Fruit fly (Drosophila melanogaster) whole organism, embryonic: ENCODE data around the gene CSN5.

Source experiments
- C15 ChIP-seq: fragments of 200-800 bp; sonication (Bioruptor generic); IDR thresholded peaks from 3 replicates; pipeline ENCODE4 v1.3.6; 2022; ENCODE audit warnings: missing biosample characterization, missing genetic modification characterization
- CG10209 ChIP-seq: fragments of 200-800 bp; sonication (Bioruptor generic); optimal IDR thresholded peaks from 3 replicates; lab custom pipeline; 2017; ENCODE audit warnings: missing biosample characterization, mild to moderate bottlenecking, missing genetic modification characterization, missing genetic modification reagents
- CG10959 ChIP-seq: fragments of 200-800 bp; sonication (Bioruptor generic); IDR thresholded peaks from 2 replicates; pipeline ENCODE4 v1.3.6; 2022; ENCODE audit warnings: missing biosample characterization, missing genetic modification characterization
- CG10979 ChIP-seq: fragments of 200-800 bp; sonication (Bioruptor generic); optimal IDR thresholded peaks from 2 replicates; lab custom pipeline; 2018; ENCODE audit warnings: missing biosample characterization, mild to moderate bottlenecking, missing genetic modification characterization, moderate library complexity
- CG11560 ChIP-seq: fragments of 200-800 bp; sonication (Bioruptor generic); IDR thresholded peaks from 3 replicates; pipeline ENCODE4 v1.3.6; 2022; ENCODE audit warnings: missing biosample characterization, missing genetic modification characterization
- CG13775 ChIP-seq: fragments of 200-800 bp; sonication (Bioruptor generic); optimal IDR thresholded peaks from 3 replicates; lab custom pipeline; 2017; ENCODE audit warnings: missing biosample characterization, mild to moderate bottlenecking, missing genetic modification characterization
- CG16813 ChIP-seq: fragments of 200-800 bp; sonication (Bioruptor generic); IDR thresholded peaks from 3 replicates; pipeline ENCODE4 v1.3.6; 2022; ENCODE audit warnings: missing biosample characterization, missing genetic modification characterization; ENCODE audit not compliant: partially characterized antibody
- CG17328 ChIP-seq: fragments of 200-800 bp; sonication (Bioruptor generic); IDR thresholded peaks from 2 replicates; pipeline ENCODE4 v1.3.6; 2022; ENCODE audit warnings: missing biosample characterization, missing genetic modification characterization
- CG17385 ChIP-seq: fragments of 200-800 bp; sonication (Bioruptor generic); optimal IDR thresholded peaks from 3 replicates; lab custom pipeline; 2018; ENCODE audit warnings: missing biosample characterization, mild to moderate bottlenecking, missing genetic modification characterization
- CG18262 ChIP-seq: fragments of 200-800 bp; optimal IDR thresholded peaks from 3 replicates; lab custom pipeline; 2019; ENCODE audit warnings: missing biosample characterization, mild to moderate bottlenecking, missing genetic modification characterization, moderate library complexity
- CG2120 ChIP-seq: fragments of 200-800 bp; sonication (Bioruptor generic); optimal IDR thresholded peaks from 3 replicates; lab custom pipeline; 2016; ENCODE audit warnings: missing biosample characterization, missing genetic modification characterization
- CG2678 ChIP-seq: fragments of 200-800 bp; sonication (Bioruptor generic); optimal IDR thresholded peaks from 3 replicates; lab custom pipeline; 2019; ENCODE audit warnings: missing biosample characterization, mild to moderate bottlenecking, missing genetic modification characterization, moderate library complexity
- CG31224 ChIP-seq: fragments of 200-800 bp; sonication (Bioruptor generic); IDR thresholded peaks from 2 replicates; pipeline ENCODE4 v1.3.6; 2022; ENCODE audit warnings: missing biosample characterization, missing genetic modification characterization
- CG42726 ChIP-seq: fragments of 200-800 bp; sonication (Bioruptor generic); IDR thresholded peaks from 2 replicates; pipeline ENCODE4 v1.3.6; 2022; ENCODE audit warnings: missing biosample characterization, missing genetic modification characterization; ENCODE audit not compliant: partially characterized antibody
- CG4820 ChIP-seq: fragments of 200-800 bp; sonication (Bioruptor generic); optimal IDR thresholded peaks from 3 replicates; lab custom pipeline; 2016; ENCODE audit warnings: missing biosample characterization, missing genetic modification characterization
- CG7928 ChIP-seq: fragments of 200-800 bp; sonication (Bioruptor generic); optimal IDR thresholded peaks from 2 replicates; lab custom pipeline; 2017; ENCODE audit warnings: missing biosample characterization, mild to moderate bottlenecking, missing genetic modification characterization
- CG8388 ChIP-seq: fragments of 200-800 bp; sonication (Bioruptor generic); optimal IDR thresholded peaks from 2 replicates; lab custom pipeline; 2019; ENCODE audit warnings: missing biosample characterization, mild to moderate bottlenecking, missing genetic modification characterization, moderate library complexity
- CG9817 ChIP-seq: fragments of 200-800 bp; sonication (Bioruptor generic); optimal IDR thresholded peaks from 2 replicates; lab custom pipeline; 2018; ENCODE audit warnings: missing biosample characterization, mild to moderate bottlenecking, missing genetic modification characterization, moderate library complexity
- CG9932 ChIP-seq: fragments of 200-800 bp; sonication (Bioruptor generic); IDR thresholded peaks from 2 replicates; pipeline ENCODE4 v1.3.6; 2022; ENCODE audit warnings: missing biosample characterization, missing genetic modification characterization
- CrebB ChIP-seq: fragments of 200-800 bp; sonication (Bioruptor generic); optimal IDR thresholded peaks from 3 replicates; lab custom pipeline; 2018; ENCODE audit warnings: missing biosample characterization, mild to moderate bottlenecking, missing genetic modification characterization
- Dad ChIP-seq: fragments of 200-800 bp; sonication (Bioruptor generic); optimal IDR thresholded peaks from 3 replicates; lab custom pipeline; 2016; ENCODE audit warnings: missing biosample characterization, missing genetic modification characterization
- HmgD ChIP-seq: fragments of 200-800 bp; sonication (Bioruptor generic); optimal IDR thresholded peaks from 3 replicates; lab custom pipeline; 2016; ENCODE audit warnings: missing biosample characterization, missing genetic modification characterization
- Lhr ChIP-seq: fragments of 200-800 bp; sonication (Bioruptor generic); optimal IDR thresholded peaks from 3 replicates; lab custom pipeline; 2017; ENCODE audit warnings: mild to moderate bottlenecking, missing biosample characterization, missing genetic modification reagents, missing genetic modification characterization
- Med ChIP-seq: fragments of 200-800 bp; sonication (Bioruptor generic); peaks from one replicate; lab custom pipeline; 2016; ENCODE audit warnings: missing biosample characterization, missing genetic modification characterization, mild to moderate bottlenecking, inconsistent platforms, moderate library complexity
- PHDP ChIP-seq: fragments of 200-800 bp; sonication (Bioruptor generic); optimal IDR thresholded peaks from 3 replicates; lab custom pipeline; 2018; ENCODE audit warnings: missing biosample characterization, mild to moderate bottlenecking, missing genetic modification characterization, moderate library complexity
- Ravus ChIP-seq: fragments of 200-800 bp; sonication (Bioruptor generic); IDR thresholded peaks from 2 replicates; pipeline ENCODE4 v1.3.6; 2022; ENCODE audit warnings: missing biosample characterization, missing genetic modification characterization
- Sox100B ChIP-seq: fragments of 200-800 bp; sonication (Bioruptor generic); optimal IDR thresholded peaks from 3 replicates; lab custom pipeline; 2018; ENCODE audit warnings: missing biosample characterization, mild to moderate bottlenecking, missing genetic modification characterization
- Sry-β ChIP-seq: fragments of 200-800 bp; sonication (Bioruptor generic); optimal IDR thresholded peaks from 2 replicates; lab custom pipeline; 2018; ENCODE audit warnings: missing biosample characterization, mild to moderate bottlenecking, missing genetic modification characterization, moderate library complexity
- Sry-δ ChIP-seq: fragments of 200-800 bp; sonication (Bioruptor generic); optimal IDR thresholded peaks from 2 replicates; lab custom pipeline; 2016; ENCODE audit warnings: missing biosample characterization, missing genetic modification characterization
- bsh ChIP-seq, 2 experiments: fragments of 200-800 bp; sonication (Bioruptor generic); optimal IDR thresholded peaks; 2 replicates each; lab custom pipeline; 2017 to 2018; ENCODE audit warnings: mild to moderate bottlenecking in 2 of 2, missing biosample characterization in 2 of 2, missing genetic modification characterization in 2 of 2, moderate library complexity in 1 of 2
- dati ChIP-seq: fragments of 200-800 bp; sonication (Bioruptor generic); IDR thresholded peaks from 2 replicates; pipeline ENCODE4 v1.3.6; 2022; ENCODE audit warnings: missing biosample characterization, missing genetic modification characterization
- gem ChIP-seq: fragments of 200-800 bp; sonication (Bioruptor generic); optimal IDR thresholded peaks from 2 replicates; lab custom pipeline; 2019; ENCODE audit warnings: missing biosample characterization, mild to moderate bottlenecking, missing genetic modification characterization, moderate library complexity
- grn ChIP-seq: fragments of 200-800 bp; sonication (Bioruptor generic); optimal IDR thresholded peaks from 3 replicates; lab custom pipeline; 2017; ENCODE audit warnings: missing biosample characterization, missing genetic modification characterization
- gro ChIP-seq: fragments of 200-800 bp; sonication (Bioruptor generic); optimal IDR thresholded peaks from 2 replicates; lab custom pipeline; 2016; ENCODE audit warnings: missing biosample characterization, missing genetic modification characterization
- lilli ChIP-seq: fragments of 200-800 bp; sonication (Bioruptor generic); optimal IDR thresholded peaks from 3 replicates; lab custom pipeline; 2016; ENCODE audit warnings: missing biosample characterization, missing genetic modification characterization
- lmd ChIP-seq: fragments of 200-800 bp; sonication (Bioruptor generic); IDR thresholded peaks from 2 replicates; pipeline ENCODE4 v1.3.6; 2022; ENCODE audit warnings: missing biosample characterization, missing genetic modification characterization
- mam ChIP-seq: fragments of 200-800 bp; sonication (Bioruptor generic); optimal IDR thresholded peaks from 3 replicates; lab custom pipeline; 2016; ENCODE audit warnings: missing biosample characterization, missing genetic modification characterization
- nmo ChIP-seq: fragments of 200-800 bp; sonication (Bioruptor generic); optimal IDR thresholded peaks from 2 replicates; lab custom pipeline; 2018; ENCODE audit warnings: missing biosample characterization, mild to moderate bottlenecking, missing genetic modification characterization, moderate library complexity
- odd ChIP-seq: fragments of 200-800 bp; sonication (Bioruptor generic); optimal IDR thresholded peaks from 2 replicates; lab custom pipeline; 2017; ENCODE audit warnings: missing biosample characterization, mild to moderate bottlenecking, missing genetic modification characterization
- org-1 ChIP-seq: fragments of 200-800 bp; sonication (Bioruptor generic); optimal IDR thresholded peaks from 2 replicates; lab custom pipeline; 2017; ENCODE audit warnings: missing biosample characterization, missing genetic modification characterization
- pb ChIP-seq: fragments of 200-800 bp; sonication (Bioruptor generic); optimal IDR thresholded peaks from 3 replicates; lab custom pipeline; 2016; ENCODE audit warnings: missing biosample characterization, missing genetic modification characterization
- peb ChIP-seq: fragments of 200-800 bp; sonication (Bioruptor generic); IDR thresholded peaks from 2 replicates; pipeline ENCODE4 v1.3.6; 2022; ENCODE audit warnings: missing biosample characterization, missing genetic modification characterization
- repo ChIP-seq: fragments of 200-800 bp; sonication (Bioruptor generic); optimal IDR thresholded peaks from 2 replicates; lab custom pipeline; 2016; ENCODE audit warnings: missing biosample characterization, missing genetic modification characterization
- row ChIP-seq: fragments of 200-800 bp; sonication (Bioruptor generic); IDR thresholded peaks from 3 replicates; pipeline ENCODE4 v1.3.6; 2022; ENCODE audit warnings: missing biosample characterization, missing genetic modification characterization
- scrt ChIP-seq: fragments of 200-800 bp; sonication (Bioruptor generic); optimal IDR thresholded peaks from 2 replicates; lab custom pipeline; 2018; ENCODE audit warnings: missing biosample characterization, mild to moderate bottlenecking, missing genetic modification characterization, moderate library complexity
- seq ChIP-seq: fragments of 200-800 bp; sonication (Bioruptor generic); IDR thresholded peaks from 2 replicates; pipeline ENCODE4 v1.3.6; 2022; ENCODE audit warnings: missing biosample characterization, missing genetic modification characterization

The CSN5 gene

DNA sequence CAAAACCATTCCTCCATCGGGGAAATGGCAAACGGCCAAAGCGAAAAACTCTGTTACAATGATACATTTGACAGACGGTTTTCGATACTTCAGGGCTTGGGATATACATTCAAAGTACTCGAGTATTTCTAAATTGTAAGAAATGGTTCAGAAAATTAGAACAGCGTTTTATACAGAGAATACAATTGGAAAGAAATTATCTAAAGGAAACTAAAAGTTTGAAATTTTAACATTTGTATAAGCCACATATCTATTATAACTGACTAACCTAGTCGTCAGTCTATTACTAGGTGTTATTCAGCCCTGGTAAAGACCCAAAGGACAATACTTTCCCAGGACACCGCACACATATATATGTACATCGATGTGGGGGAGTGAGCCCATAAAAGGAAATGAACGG lies 6.6 kb downstream of the CSN5 start (continued):
- TF ChIP-seq lmd (GFP tag; lab: Robert Waterston, UW) (no peak), Ravus (GFP tag; lab: Robert Waterston, UW) (no peak), peb (GFP tag; lab: Robert Waterston, UW) (no peak), CG9817 (tag; lab: Kevin White, UChicago) (peak; percentile 25), Sry-β (GFP tag; lab: Kevin White, UChicago) (no peak), CG13775 (GFP tag; lab: Kevin White, UChicago) (no peak), CG10209 (GFP tag; lab: Kevin White, UChicago) (peak; percentile 7), CG8388 (no peak), gem (tag; lab: Kevin White, UChicago) (peak; percentile 63), lilli (peak; percentile 3), Med (peak; percentile 56), gro (GFP tag; lab: Kevin White, UChicago) (no peak), repo (GFP tag; lab: Kevin White, UChicago) (no peak), CG9932 (peak; percentile 19; the same call in 1 of the 2 replicates), CG18262 (tag; lab: Kevin White, UChicago) (peak; percentile 49), pb (GFP tag; lab: Kevin White, UChicago) (no peak), CrebB (tag; lab: Kevin White, UChicago) (no peak), org-1 (no peak), CG11560 (no peak), grn (no peak), nmo (GFP tag; lab: Kevin White, UChicago) (peak; percentile 22), Dad (GFP tag; lab: Kevin White, UChicago) (no peak), CG2120 (GFP tag; lab: Kevin White, UChicago) (peak; percentile 58), CG17328 (GFP tag; lab: Robert Waterston, UW) (no peak), seq (GFP tag; lab: Robert Waterston, UW) (no peak), CG10979 (tag; lab: Kevin White, UChicago) (peak; percentile 41), CG10959 (GFP tag; lab: Robert Waterston, UW) (no peak), scrt (GFP tag; lab: Kevin White, UChicago) (peak; percentile 55), mam (GFP tag; lab: Kevin White, UChicago) (no peak), dati (GFP tag; lab: Robert Waterston, UW) (no peak), HmgD (no peak), odd (GFP tag; lab: Kevin White, UChicago) (peak; percentile 23), row (GFP tag; lab: Robert Waterston, UW) (peak; percentile 54; the same call in 2 of the 3 replicates), CG31224 (GFP tag; lab: Robert Waterston, UW) (no peak), CG17385 (GFP tag; lab: Kevin White, UChicago) (peak; percentile 17), CG42726 (GFP tag; lab: Robert Waterston, UW) (no peak), C15 (GFP tag; lab: Robert Waterston, UW) (no peak), bsh (GFP tag; optimal IDR thresholded peaks at IDR 0.05; lab: Kevin White, UChicago) (peak in 1 of 2 experiments; percentile 23), Lhr (GFP tag; lab: Kevin White, UChicago) (no peak), Sox100B (GFP tag; lab: Kevin White, UChicago) (no peak), CG2678 (tag; lab: Kevin White, UChicago) (peak; percentile 75), CG7928 (GFP tag; lab: Kevin White, UChicago) (peak; percentile 71), PHDP (tag; lab: Kevin White, UChicago) (peak; percentile 44), Sry-δ (GFP tag; lab: Kevin White, UChicago) (no peak), CG4820 (GFP tag; lab: Kevin White, UChicago) (no peak), CG16813 (GFP tag; lab: Robert Waterston, UW) (no peak)
- TF ChIP-seq, all 482 proteins: peak for 89
